Worm (Caenorhabditis elegans) whole organism, L4 larva: ENCODE measurements around the gene him-4.

Experiments used
- D1046.2 ChIP-seq: fragments of 200-800 bp; sonication (Bioruptor generic); IDR thresholded peaks from 2 replicates; pipeline ENCODE4 v1.3.6; 2022; ENCODE audit warnings: missing genetic modification characterization, missing compliant biosample characterization
- F26F4.8 ChIP-seq: fragments of 200-800 bp; sonication (Bioruptor generic); conservative IDR thresholded peaks from 2 replicates; pipeline ENCODE4 v1.3.6; 2022; ENCODE audit warnings: missing genetic modification characterization, missing compliant biosample characterization
- F37D6.2 ChIP-seq: sonication (generic microtip); optimal IDR thresholded peaks from 2 replicates; lab custom pipeline; 2016; ENCODE audit warnings: mild to moderate bottlenecking, missing genetic modification characterization, missing compliant biosample characterization
- F44E2.7 ChIP-seq: fragments of 200-800 bp; sonication (Bioruptor generic); IDR thresholded peaks from 2 replicates; pipeline ENCODE4 v2.1.2; 2022; ENCODE audit warnings: missing genetic modification characterization, missing compliant biosample characterization
- Y105C5A.15 ChIP-seq: fragments of 200-800 bp; sonication (Bioruptor generic); IDR thresholded peaks from 2 replicates; pipeline ENCODE4 v1.3.6; 2022; ENCODE audit warnings: missing genetic modification characterization, missing compliant biosample characterization
- Y5F2A.4 ChIP-seq: fragments of 200-800 bp; sonication (Bioruptor generic); optimal IDR thresholded peaks from 2 replicates; lab custom pipeline; 2018; ENCODE audit warnings: mild to moderate bottlenecking, missing genetic modification characterization, missing compliant biosample characterization
- Y75B8A.6 ChIP-seq: fragments of 200-800 bp; sonication (Bioruptor generic); IDR thresholded peaks from 2 replicates; pipeline ENCODE4 v1.3.6; 2022; ENCODE audit warnings: missing genetic modification reagents, missing genetic modification characterization, missing compliant biosample characterization
- ZK337.2 ChIP-seq: fragments of 200-800 bp; sonication (Bioruptor generic); IDR thresholded peaks from 2 replicates; pipeline ENCODE4 v1.3.6; 2022; ENCODE audit warnings: missing genetic modification reagents, missing genetic modification characterization, missing compliant biosample characterization
- aha-1 ChIP-seq: fragments of 150-350 bp; peaks from one replicate; lab custom pipeline; 2014; ENCODE audit warnings: missing biosample characterization, missing genetic modification characterization
- ama-1 ChIP-seq: fragments of 150-350 bp; optimal IDR thresholded peaks from 2 replicates; lab custom pipeline; 2014; ENCODE audit warnings: inconsistent platforms, mixed read lengths
- attf-4 ChIP-seq: sonication (generic microtip); optimal IDR thresholded peaks from 3 replicates; lab custom pipeline; 2017; ENCODE audit warnings: missing biosample characterization, missing genetic modification characterization
- ces-1 ChIP-seq: fragments of 150-350 bp; sonication (generic microtip); optimal IDR thresholded peaks from 4 replicates; lab custom pipeline; 2014; ENCODE audit warnings: missing biosample characterization, missing genetic modification reagents, missing genetic modification characterization
- ctbp-1 ChIP-seq: fragments of 200-800 bp; sonication (Bioruptor generic); IDR thresholded peaks from 2 replicates; pipeline ENCODE4 v1.3.6; 2022; ENCODE audit warnings: missing genetic modification reagents, missing genetic modification characterization, missing compliant biosample characterization
- daf-16 ChIP-seq, 3 experiments: sonication (generic microtip); optimal IDR thresholded peaks; 2 replicates each; lab custom pipeline; 2016 to 2017; ENCODE audit warnings: missing genetic modification characterization in 3 of 3, missing genetic modification reagents in 3 of 3, mild to moderate bottlenecking in 2 of 3, missing compliant biosample characterization in 2 of 3, missing biosample characterization in 1 of 3, moderate library complexity in 1 of 3
- daf-8 ChIP-seq: fragments of 200-800 bp; sonication (Bioruptor generic); IDR thresholded peaks from 2 replicates; pipeline ENCODE4 v1.3.6; 2022; ENCODE audit warnings: missing genetic modification characterization, missing compliant biosample characterization
- dmd-8 ChIP-seq: fragments of 200-800 bp; sonication (Bioruptor generic); IDR thresholded peaks from 2 replicates; pipeline ENCODE4 v1.3.6; 2022; ENCODE audit warnings: missing genetic modification characterization, missing compliant biosample characterization
- dpl-1 ChIP-seq: fragments of 150-350 bp; optimal IDR thresholded peaks from 2 replicates; lab custom pipeline; 2014; ENCODE audit warnings: missing biosample characterization, missing genetic modification reagents, missing genetic modification characterization
- duxl-1 ChIP-seq: sonication (generic microtip); optimal IDR thresholded peaks from 2 replicates; lab custom pipeline; 2016; ENCODE audit warnings: mild to moderate bottlenecking, missing genetic modification characterization, moderate library complexity, missing compliant biosample characterization; ENCODE audit not compliant: poor library complexity
- egl-43 ChIP-seq: fragments of 200-800 bp; sonication (Bioruptor generic); IDR thresholded peaks from 2 replicates; pipeline ENCODE4 v1.3.6; 2022; ENCODE audit warnings: missing genetic modification reagents, missing genetic modification characterization, missing compliant biosample characterization
- fkh-10 ChIP-seq: fragments of 150-350 bp; optimal IDR thresholded peaks from 2 replicates; lab custom pipeline; 2014; ENCODE audit warnings: missing biosample characterization, missing genetic modification reagents, missing genetic modification characterization
- fos-1 ChIP-seq: fragments of 150-350 bp; optimal IDR thresholded peaks from 2 replicates; lab custom pipeline; 2014; ENCODE audit warnings: missing biosample characterization, missing genetic modification characterization
- hif-1 ChIP-seq, 2 experiments: sonication (generic microtip); optimal IDR thresholded peaks; 2 replicates each; lab custom pipeline; 2016 to 2017; ENCODE audit warnings: missing compliant biosample characterization in 2 of 2, missing genetic modification characterization in 2 of 2, missing genetic modification reagents in 2 of 2, missing genotype in 2 of 2, mild to moderate bottlenecking in 1 of 2
- hlh-11 ChIP-seq: fragments of 200-800 bp; sonication (Bioruptor generic); optimal IDR thresholded peaks from 2 replicates; lab custom pipeline; 2018; ENCODE audit warnings: mild to moderate bottlenecking, missing genetic modification characterization, missing compliant biosample characterization
- hlh-30 ChIP-seq: sonication (generic microtip); optimal IDR thresholded peaks from 2 replicates; lab custom pipeline; 2017; ENCODE audit warnings: antibody characterized with exemption, mild to moderate bottlenecking, missing genetic modification characterization, missing compliant biosample characterization; ENCODE audit not compliant: insufficient read depth
- hmg-1.1 ChIP-seq: fragments of 200-800 bp; sonication (Bioruptor generic); IDR thresholded peaks from 2 replicates; pipeline ENCODE4 v1.3.6; 2022; ENCODE audit warnings: missing genetic modification reagents, missing genetic modification characterization, missing compliant biosample characterization
- lsy-2 ChIP-seq, 2 experiments: fragments of 150-350 bp in 1 of 2; sonication (generic microtip) in 1 of 2; optimal IDR thresholded peaks; 2 replicates each; lab custom pipeline; 2014 to 2017; ENCODE audit warnings: missing biosample characterization in 2 of 2, missing genetic modification characterization in 2 of 2
- madf-5 ChIP-seq, 2 experiments: fragments of 200-800 bp; sonication (Bioruptor generic); IDR thresholded peaks; 2 replicates each; pipeline ENCODE4 v1.3.6; 2022; ENCODE audit warnings: missing compliant biosample characterization in 2 of 2, missing genetic modification characterization in 2 of 2
- madf-9 ChIP-seq: fragments of 200-800 bp; sonication (Bioruptor generic); conservative IDR thresholded peaks from 2 replicates; pipeline ENCODE4 v1.3.6; 2022; ENCODE audit warnings: missing genetic modification reagents, missing genetic modification characterization, missing compliant biosample characterization
- mdt-29 ChIP-seq: fragments of 200-800 bp; sonication (Bioruptor generic); IDR thresholded peaks from 2 replicates; pipeline ENCODE4 v1.3.6; 2022; ENCODE audit warnings: missing genetic modification reagents, missing genetic modification characterization, missing compliant biosample characterization
- mep-1 ChIP-seq: fragments of 150-350 bp; sonication (generic microtip); optimal IDR thresholded peaks from 3 replicates; lab custom pipeline; 2014; ENCODE audit warnings: missing biosample characterization, missing genetic modification characterization
- nhr-102 ChIP-seq: sonication (generic microtip); optimal IDR thresholded peaks from 2 replicates; lab custom pipeline; 2016; ENCODE audit warnings: mild to moderate bottlenecking, missing genetic modification characterization, moderate library complexity, missing compliant biosample characterization
- nhr-11 ChIP-seq: fragments of 150-350 bp; optimal IDR thresholded peaks from 2 replicates; lab custom pipeline; 2014; ENCODE audit warnings: missing biosample characterization, missing genetic modification characterization
- nhr-48 ChIP-seq: sonication (generic microtip); optimal IDR thresholded peaks from 2 replicates; lab custom pipeline; 2016; ENCODE audit warnings: mild to moderate bottlenecking, missing genetic modification characterization, missing compliant biosample characterization
- php-3 ChIP-seq: fragments of 200-800 bp; sonication (Bioruptor generic); IDR thresholded peaks from 2 replicates; pipeline ENCODE4 v1.3.6; 2022; ENCODE audit warnings: missing genetic modification reagents, missing genetic modification characterization, missing compliant biosample characterization
- rbr-2 ChIP-seq: sonication (generic microtip); optimal IDR thresholded peaks from 2 replicates; lab custom pipeline; 2016; ENCODE audit warnings: missing genotype, missing genetic modification characterization, missing compliant biosample characterization
- sdz-12 ChIP-seq: fragments of 200-800 bp; sonication (Bioruptor generic); optimal IDR thresholded peaks from 2 replicates; lab custom pipeline; 2018; ENCODE audit warnings: mild to moderate bottlenecking, missing genetic modification characterization, missing compliant biosample characterization
- set-16 ChIP-seq: fragments of 200-800 bp; sonication (Bioruptor generic); IDR thresholded peaks from 2 replicates; pipeline ENCODE4 v1.3.6; 2022; ENCODE audit warnings: missing genetic modification reagents, missing genetic modification characterization, missing compliant biosample characterization
- snpc-1.2 ChIP-seq: fragments of 200-800 bp; sonication (Bioruptor generic); IDR thresholded peaks from 2 replicates; pipeline ENCODE4 v1.3.6; 2022; ENCODE audit warnings: missing genetic modification reagents, missing genetic modification characterization, missing compliant biosample characterization
- snpc-4 ChIP-seq: fragments of 150-350 bp; optimal IDR thresholded peaks from 2 replicates; lab custom pipeline; 2014; ENCODE audit warnings: missing biosample characterization, missing genetic modification characterization
- tra-1 ChIP-seq: fragments of 200-800 bp; sonication (Bioruptor generic); IDR thresholded peaks from 2 replicates; pipeline ENCODE4 v1.3.6; 2022; ENCODE audit warnings: missing genetic modification reagents, missing genetic modification characterization, missing compliant biosample characterization
- unc-130 ChIP-seq: sonication (generic microtip); optimal IDR thresholded peaks from 2 replicates; lab custom pipeline; 2016; ENCODE audit warnings: missing genetic modification reagents, missing genetic modification characterization, missing compliant biosample characterization
- zip-11 ChIP-seq: fragments of 200-800 bp; sonication (Bioruptor generic); IDR thresholded peaks from 2 replicates; pipeline ENCODE4 v1.3.6; 2022; ENCODE audit warnings: missing genetic modification characterization, missing compliant biosample characterization
- ztf-7 ChIP-seq: fragments of 150-350 bp; optimal IDR thresholded peaks from 2 replicates; lab custom pipeline; 2014; ENCODE audit warnings: missing biosample characterization, missing genetic modification characterization

him-4 gene

DNA sequence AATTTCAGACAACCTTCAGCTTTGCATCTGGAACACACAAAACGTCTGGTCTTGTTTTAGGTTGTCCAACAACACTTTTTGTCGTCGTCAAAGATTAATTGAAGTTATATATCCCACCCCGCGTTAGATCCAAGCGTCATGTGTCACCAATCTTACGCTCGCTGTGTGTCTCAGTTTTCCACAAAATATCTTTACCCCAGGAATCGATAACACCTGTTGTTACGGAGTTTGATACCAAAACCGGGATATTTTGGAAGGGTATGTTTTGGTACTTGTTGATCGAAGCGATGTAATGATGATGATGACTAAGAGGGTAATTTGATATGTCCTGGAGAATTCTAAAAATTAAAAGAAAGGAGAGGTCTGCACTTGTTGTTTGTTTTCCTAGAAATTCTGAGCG lies 18.1 kb downstream of the him-4 start:
- TF ChIP-seq aha-1 (tag; lab: Kevin White, UChicago): peak; percentile 72
- no peak for TF ChIP-seq set-16

DNA sequence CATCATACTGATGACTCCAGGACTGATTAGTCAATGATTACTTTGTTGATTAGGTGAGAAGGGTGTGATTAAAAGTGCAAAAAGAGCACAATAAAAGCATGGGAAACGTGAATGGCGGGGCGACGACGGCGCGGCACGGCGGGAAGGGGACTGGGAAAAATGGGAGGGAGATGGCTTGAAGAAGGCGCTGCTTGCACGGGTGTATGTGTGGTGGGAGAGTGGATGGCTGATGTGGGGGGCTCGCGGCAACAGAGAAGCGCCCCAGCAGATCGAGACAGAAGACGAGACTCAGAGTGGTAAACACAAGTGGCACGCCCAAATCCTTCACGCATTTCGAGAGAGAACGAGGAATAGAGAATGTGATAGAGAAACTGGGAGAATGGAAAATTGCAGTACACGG lies 20.4 kb downstream of the him-4 start, which contains the start of gene F15G9.5:
F15G9.5 (minus strand) TSS at position 159 of the 400 bp plus-strand sequence.
- TF ChIP-seq F37D6.2 (tag; lab: Kevin White, UChicago) (peak; percentile 15), mep-1 (tag; lab: Kevin White, UChicago) (peak; percentile 38), rbr-2 (tag; lab: Kevin White, UChicago) (peak; percentile 38), duxl-1 (tag; lab: Kevin White, UChicago) (no peak), egl-43 (GFP tag; lab: Robert Waterston, UW) (peak; percentile 60; the same call in 1 of the 2 replicates), aha-1 (tag; lab: Kevin White, UChicago) (peak; percentile 86), D1046.2 (GFP tag; lab: Robert Waterston, UW) (0 out of 2 replicates have a peak, but pooled peaks have one; percentile 6), ctbp-1 (0 out of 2 replicates have a peak, but pooled peaks have one; percentile 24), hif-1 (tag; optimal IDR thresholded peaks at IDR 0.05; lab: Kevin White, UChicago) (no peak), hlh-30 (tag; lab: Kevin White, UChicago) (peak; percentile 46), Y105C5A.15 (GFP tag; lab: Robert Waterston, UW) (no peak), set-16 (peak; percentile 84), daf-16 (GFP tag; optimal IDR thresholded peaks at IDR 0.05; lab: Kevin White, UChicago) (no peak), daf-16 (tag; optimal IDR thresholded peaks at IDR 0.05; lab: Kevin White, UChicago) (peak; percentile 33), hlh-11 (peak; percentile 17), hmg-1.1 (GFP tag; lab: Robert Waterston, UW) (peak; percentile 71), ztf-7 (no peak)

DNA sequence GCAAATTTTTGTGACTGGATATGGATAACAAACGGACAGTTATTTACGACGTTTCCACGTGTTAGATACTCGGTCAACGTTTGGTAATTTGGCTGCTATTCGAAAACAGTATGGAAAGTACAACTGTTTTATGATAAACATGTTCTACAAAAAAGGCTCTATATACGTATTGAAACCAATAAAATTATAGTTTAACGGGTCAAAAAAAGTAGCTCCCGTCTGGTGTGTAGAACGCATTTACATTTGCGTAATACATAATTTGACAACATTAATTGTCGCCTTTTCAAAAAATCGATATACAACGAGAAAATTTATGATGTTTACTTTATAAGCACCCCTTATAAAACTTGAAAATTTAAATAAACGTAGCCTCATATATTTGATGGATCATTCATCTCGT lies 24.7 kb downstream of the him-4 start:
- no peak for TF ChIP-seq daf-8 (GFP tag; lab: Robert Waterston, UW)
- TF ChIP-seq fos-1: no peak
- peak; percentile 91 for TF ChIP-seq aha-1 (tag; lab: Kevin White, UChicago)
- no peak for TF ChIP-seq snpc-4 (tag; lab: Kevin White, UChicago)
- TF ChIP-seq zip-11 (GFP tag; lab: Robert Waterston, UW): no peak
- no peak for TF ChIP-seq ama-1 (lab: Kevin White, UChicago)
- no peak for TF ChIP-seq madf-5 (GFP tag; IDR thresholded peaks at IDR 0.05; lab: Robert Waterston, UW)
- TF ChIP-seq F26F4.8 (GFP tag; lab: Robert Waterston, UW): no peak

DNA sequence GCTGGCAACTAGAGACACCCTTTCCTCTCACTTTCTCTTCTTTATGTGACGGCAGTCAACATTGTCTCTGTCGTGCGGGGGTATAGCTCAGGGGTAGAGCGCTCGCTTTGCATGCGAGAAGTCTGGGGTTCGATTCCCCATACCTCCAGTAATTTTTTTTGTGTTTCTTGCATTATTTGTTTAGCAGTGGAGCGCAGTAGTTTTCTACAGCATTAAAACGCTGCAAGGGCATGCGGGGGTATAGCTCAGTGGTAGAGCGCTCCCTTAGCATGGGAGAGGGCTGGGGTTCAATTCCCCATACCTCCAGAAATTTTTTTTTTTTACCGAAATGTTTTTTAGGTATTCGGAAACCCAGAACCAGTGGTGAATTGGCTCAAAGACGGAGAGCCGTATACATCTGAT lies 26.1 kb downstream of the him-4 start:
- peak; percentile 95 for TF ChIP-seq php-3 (GFP tag; lab: Robert Waterston, UW)
- peak; percentile 86 for TF ChIP-seq nhr-48 (tag; lab: Kevin White, UChicago)
- peak; percentile 84 for TF ChIP-seq ZK337.2 (GFP tag; lab: Robert Waterston, UW)
- TF ChIP-seq Y75B8A.6: peak; percentile 97
- peak; percentile 51 for TF ChIP-seq attf-4 (tag; lab: Kevin White, UChicago)
- TF ChIP-seq hlh-11: peak; percentile 83
- peak; percentile 91 for TF ChIP-seq duxl-1 (tag; lab: Kevin White, UChicago)
- TF ChIP-seq F26F4.8 (GFP tag; lab: Robert Waterston, UW): peak; percentile 99
- peak; percentile 98 for TF ChIP-seq tra-1 (GFP tag; lab: Robert Waterston, UW)
- peak; percentile 19 for TF ChIP-seq dpl-1 (GFP tag; lab: Kevin White, UChicago)
- TF ChIP-seq ces-1 (GFP tag; lab: Kevin White, UChicago): peak; percentile 84
- TF ChIP-seq dmd-8 (GFP tag; lab: Robert Waterston, UW): peak; percentile 99
- TF ChIP-seq nhr-102 (tag; lab: Kevin White, UChicago): peak; percentile 92
- TF ChIP-seq fkh-10: peak; percentile 84
- peak; percentile 93 for TF ChIP-seq madf-9 (GFP tag; lab: Robert Waterston, UW)
- peak; percentile 96 for TF ChIP-seq sdz-12 (GFP tag; lab: Kevin White, UChicago)
- peak in 1 of 2 experiments; percentile 8 for TF ChIP-seq lsy-2 (tag; optimal IDR thresholded peaks at IDR 0.05; lab: Kevin White, UChicago)
- peak; percentile 93 for TF ChIP-seq mdt-29 (GFP tag; lab: Robert Waterston, UW)
- TF ChIP-seq snpc-1.2 (GFP tag; lab: Robert Waterston, UW): peak; percentile 97
- TF ChIP-seq daf-16 (GFP tag; optimal IDR thresholded peaks at IDR 0.05; lab: Kevin White, UChicago): peak; percentile 78 to 95
- TF ChIP-seq daf-16 (tag; optimal IDR thresholded peaks at IDR 0.05; lab: Kevin White, UChicago): peak; percentile 77
- TF ChIP-seq Y5F2A.4 (GFP tag; lab: Kevin White, UChicago): peak; percentile 93
- peak; percentile 98 for TF ChIP-seq F44E2.7 (GFP tag; lab: Robert Waterston, UW)
- peak; percentile 88 for TF ChIP-seq unc-130 (GFP tag; lab: Kevin White, UChicago)
- TF ChIP-seq hif-1 (tag; optimal IDR thresholded peaks at IDR 0.05; lab: Kevin White, UChicago): peak; percentile 72 to 80
- TF ChIP-seq nhr-11 (tag; lab: Kevin White, UChicago): peak; percentile 78
